Worm (Caenorhabditis elegans) whole organism, L3 larva: ENCODE results near the gene nas-1.

Experiments
- ZK546.5 ChIP-seq: sonication (generic microtip); optimal IDR thresholded peaks from 2 replicates; lab custom pipeline; 2017; ENCODE audit warnings: missing biosample characterization, missing genetic modification characterization
- aly-2 ChIP-seq: fragments of 150-350 bp; optimal IDR thresholded peaks from 2 replicates; lab custom pipeline; 2014; ENCODE audit warnings: missing biosample characterization, missing genetic modification characterization
- ama-1 ChIP-seq: fragments of 150-350 bp; optimal IDR thresholded peaks from 2 replicates; lab custom pipeline; 2018
- ceh-16 ChIP-seq: sonication (generic microtip); optimal IDR thresholded peaks from 2 replicates; lab custom pipeline; 2017; ENCODE audit warnings: missing biosample characterization, missing genetic modification characterization
- ceh-28 ChIP-seq: fragments of 150-350 bp; optimal IDR thresholded peaks from 2 replicates; lab custom pipeline; 2014; ENCODE audit warnings: missing biosample characterization, missing genetic modification reagents, missing genetic modification characterization
- ceh-9 ChIP-seq: sonication (generic microtip); optimal IDR thresholded peaks from 2 replicates; lab custom pipeline; 2018; ENCODE audit warnings: missing biosample characterization, missing genetic modification characterization
- daf-12 ChIP-seq: fragments of 150-350 bp; optimal IDR thresholded peaks from 2 replicates; lab custom pipeline; 2014; ENCODE audit warnings: missing biosample characterization, missing genetic modification reagents, missing genetic modification characterization
- egl-27 ChIP-seq: sonication (generic microtip); optimal IDR thresholded peaks from 4 replicates; lab custom pipeline; 2017; ENCODE audit warnings: missing biosample characterization, missing genetic modification reagents, missing genetic modification characterization
- egl-5 ChIP-seq: fragments of 150-350 bp; optimal IDR thresholded peaks from 2 replicates; lab custom pipeline; 2017; ENCODE audit warnings: missing biosample characterization, missing genetic modification reagents, missing genetic modification characterization, inconsistent platforms
- elt-1 ChIP-seq: fragments of 150-350 bp; optimal IDR thresholded peaks from 2 replicates; lab custom pipeline; 2014; ENCODE audit warnings: missing biosample characterization, missing genetic modification characterization
- elt-2 ChIP-seq: sonication (generic microtip); optimal IDR thresholded peaks from 2 replicates; lab custom pipeline; 2016; ENCODE audit warnings: missing genetic modification reagents, mild to moderate bottlenecking, missing genetic modification characterization, missing compliant biosample characterization
- eor-1 ChIP-seq, 2 experiments: fragments of 150-350 bp; optimal IDR thresholded peaks; 2 replicates each; lab custom pipeline; 2014 to 2018; ENCODE audit warnings: missing biosample characterization in 2 of 2, missing genetic modification characterization in 2 of 2
- fkh-10 ChIP-seq: sonication (generic microtip); optimal IDR thresholded peaks from 2 replicates; lab custom pipeline; 2017; ENCODE audit warnings: missing biosample characterization, missing genetic modification reagents, missing genetic modification characterization
- hmg-11 ChIP-seq: sonication (generic microtip); optimal IDR thresholded peaks from 2 replicates; lab custom pipeline; 2016; ENCODE audit warnings: missing genetic modification characterization, missing compliant biosample characterization
- lin-15B ChIP-seq: fragments of 150-350 bp; optimal IDR thresholded peaks from 2 replicates; lab custom pipeline; 2014; ENCODE audit warnings: missing biosample characterization, missing genetic modification characterization
- lin-39 ChIP-seq: fragments of 150-350 bp; optimal IDR thresholded peaks from 2 replicates; lab custom pipeline; 2018; ENCODE audit warnings: missing biosample characterization, missing genetic modification reagents, missing genetic modification characterization
- lsy-12 ChIP-seq: sonication (generic microtip); optimal IDR thresholded peaks from 2 replicates; lab custom pipeline; 2016; ENCODE audit warnings: mild to moderate bottlenecking, missing genetic modification characterization, missing compliant biosample characterization
- mdl-1 ChIP-seq: fragments of 150-350 bp; optimal IDR thresholded peaks from 2 replicates; lab custom pipeline; 2014; ENCODE audit warnings: missing biosample characterization, missing genetic modification characterization
- mml-1 ChIP-seq: fragments of 150-350 bp; sonication (generic microtip); optimal IDR thresholded peaks from 3 replicates; lab custom pipeline; 2014; ENCODE audit warnings: missing biosample characterization, missing genetic modification characterization
- nfya-1 ChIP-seq: sonication (generic microtip); optimal IDR thresholded peaks from 2 replicates; lab custom pipeline; 2017; ENCODE audit warnings: missing genetic modification characterization, mild to moderate bottlenecking, missing compliant biosample characterization, antibody characterized with exemption, moderate library complexity; ENCODE audit not compliant: insufficient read depth
- nhr-11 ChIP-seq: fragments of 150-350 bp; optimal IDR thresholded peaks from 2 replicates; lab custom pipeline; 2014; ENCODE audit warnings: missing biosample characterization, missing genetic modification characterization
- nhr-25 ChIP-seq: sonication (generic microtip); optimal IDR thresholded peaks from 2 replicates; lab custom pipeline; 2017; ENCODE audit warnings: missing biosample characterization, missing genetic modification characterization
- nhr-28 ChIP-seq: fragments of 150-350 bp; optimal IDR thresholded peaks from 2 replicates; lab custom pipeline; 2014; ENCODE audit warnings: missing biosample characterization, missing genetic modification characterization
- nhr-43 ChIP-seq: sonication (generic microtip); optimal IDR thresholded peaks from 2 replicates; lab custom pipeline; 2016; ENCODE audit warnings: mild to moderate bottlenecking, missing genetic modification characterization, missing compliant biosample characterization; ENCODE audit not compliant: poor library complexity, severe bottlenecking
- nhr-67 ChIP-seq: fragments of 150-350 bp; optimal IDR thresholded peaks from 2 replicates; lab custom pipeline; 2014; ENCODE audit warnings: missing biosample characterization, missing genetic modification characterization
- nhr-76 ChIP-seq: fragments of 150-350 bp; sonication (generic microtip); optimal IDR thresholded peaks from 5 replicates; lab custom pipeline; 2014; ENCODE audit warnings: missing biosample characterization, missing genetic modification characterization
- nhr-77 ChIP-seq: fragments of 150-350 bp; optimal IDR thresholded peaks from 2 replicates; lab custom pipeline; 2014; ENCODE audit warnings: missing biosample characterization, missing genetic modification characterization
- pha-4 ChIP-seq: fragments of 150-350 bp; optimal IDR thresholded peaks from 2 replicates; lab custom pipeline; 2014; ENCODE audit warnings: missing biosample characterization, missing genetic modification reagents, missing genetic modification characterization
- sea-2 ChIP-seq: fragments of 150-350 bp; sonication (generic microtip); optimal IDR thresholded peaks from 4 replicates; lab custom pipeline; 2014; ENCODE audit warnings: missing biosample characterization, missing genetic modification reagents, missing genetic modification characterization
- skn-1 ChIP-seq: fragments of 150-350 bp; optimal IDR thresholded peaks from 2 replicates; lab custom pipeline; 2014; ENCODE audit warnings: missing biosample characterization, missing genetic modification characterization
- snpc-4 ChIP-seq: fragments of 150-350 bp; optimal IDR thresholded peaks from 2 replicates; lab custom pipeline; 2014; ENCODE audit warnings: missing biosample characterization, missing genetic modification characterization
- unc-39 ChIP-seq: sonication (generic microtip); optimal IDR thresholded peaks from 4 replicates; lab custom pipeline; 2017; ENCODE audit warnings: missing biosample characterization, missing genetic modification characterization
- unc-62 ChIP-seq: fragments of 150-350 bp; sonication (generic microtip); optimal IDR thresholded peaks from 4 replicates; lab custom pipeline; 2014; ENCODE audit warnings: missing biosample characterization, missing genetic modification reagents, missing genetic modification characterization
- zag-1 ChIP-seq: fragments of 150-350 bp; optimal IDR thresholded peaks from 2 replicates; lab custom pipeline; 2014; ENCODE audit warnings: missing biosample characterization, missing genetic modification characterization
- ztf-11 ChIP-seq: fragments of 150-350 bp; optimal IDR thresholded peaks from 2 replicates; lab custom pipeline; 2014; ENCODE audit warnings: missing biosample characterization, missing genetic modification characterization

The nas-1 gene

DNA sequence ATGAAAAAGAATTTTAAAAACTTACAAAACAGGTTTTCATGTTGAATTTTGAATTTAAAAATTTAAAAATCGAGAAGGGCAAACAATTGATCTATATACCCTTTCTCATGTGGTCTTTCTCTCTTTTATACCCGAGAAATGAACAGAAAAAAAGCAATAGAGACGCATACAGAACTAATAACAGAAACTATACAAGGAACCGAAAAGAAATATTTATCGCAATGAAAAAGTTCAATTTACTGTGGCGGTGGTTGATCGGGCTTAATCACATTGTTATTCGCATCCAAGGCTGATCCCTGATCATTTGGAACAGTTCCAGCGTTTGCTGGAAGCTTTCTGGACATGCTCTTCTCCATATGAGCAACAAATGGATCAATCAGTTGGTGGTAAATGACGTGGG lies 27.4 kb upstream of the nas-1 start, which contains the start of gene T03F6.10:
Gene T03F6.10 (minus strand): TSS at position 101 of the 400 bp plus-strand sequence.
- TF ChIP-seq daf-12 (tag; lab: Kevin White, UChicago) (no peak), elt-2 (tag; lab: Kevin White, UChicago) (no peak), mml-1 (tag; lab: Kevin White, UChicago) (no peak), nhr-11 (tag; lab: Kevin White, UChicago) (no peak), nhr-28 (no peak), nhr-25 (tag; lab: Kevin White, UChicago) (no peak), nfya-1 (tag; lab: Kevin White, UChicago) (no peak), mdl-1 (tag; lab: Kevin White, UChicago) (no peak), ceh-28 (no peak), unc-39 (no peak), egl-5 (tag; lab: Kevin White, UChicago) (no peak), nhr-43 (no peak), ceh-9 (no peak), zag-1 (tag; lab: Kevin White, UChicago) (no peak), unc-62 (GFP tag; lab: Kevin White, UChicago) (no peak), fkh-10 (GFP tag; lab: Kevin White, UChicago) (no peak), ceh-16 (tag; lab: Kevin White, UChicago) (no peak), ZK546.5 (tag; lab: Kevin White, UChicago) (no peak)

DNA sequence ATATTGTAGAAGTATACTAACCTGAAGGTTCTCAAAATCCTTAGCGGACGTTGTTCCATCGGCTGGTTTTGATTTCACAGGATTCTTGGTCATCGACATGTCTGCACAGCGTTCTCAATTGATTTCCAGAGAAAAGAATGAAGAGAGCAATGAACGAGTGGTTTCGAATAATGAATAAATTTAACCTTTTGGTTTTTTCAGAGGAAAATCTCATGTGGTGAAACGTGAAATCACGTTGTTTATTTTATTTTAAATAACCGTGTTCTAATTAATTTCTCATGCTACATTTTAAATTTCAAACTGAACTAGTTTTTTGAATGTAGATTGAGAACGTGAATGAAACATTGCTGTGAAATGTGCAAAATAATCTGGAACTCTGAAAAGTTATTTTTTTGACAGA lies 25.4 kb upstream of the nas-1 start, which contains the start of gene T03F6.6:
Gene T03F6.6 (minus strand): TSS at position 101 of the 400 bp plus-strand sequence.
- no peak for TF ChIP-seq pha-4 (tag; lab: Kevin White, UChicago)
- TF ChIP-seq nhr-76, result no peak
- no peak for TF ChIP-seq aly-2 (tag; lab: Kevin White, UChicago)
- no peak for TF ChIP-seq egl-5 (tag; lab: Kevin White, UChicago)
- TF ChIP-seq eor-1 (tag; optimal IDR thresholded peaks at IDR 0.05; lab: Kevin White, UChicago), result no peak
- no peak for TF ChIP-seq nhr-28
- no peak for TF ChIP-seq lin-15B (tag; lab: Kevin White, UChicago)
- no peak for TF ChIP-seq mdl-1 (tag; lab: Kevin White, UChicago)
- no peak for TF ChIP-seq lsy-12 (tag; lab: Kevin White, UChicago)
- TF ChIP-seq ceh-9, result no peak
- TF ChIP-seq ceh-28, result no peak
- TF ChIP-seq sea-2 (GFP tag; lab: Kevin White, UChicago), result no peak
- no peak for TF ChIP-seq snpc-4 (tag; lab: Kevin White, UChicago)
- TF ChIP-seq lin-39 (tag; lab: Kevin White, UChicago), result no peak
- no peak for TF ChIP-seq ztf-11 (tag; lab: Kevin White, UChicago)

DNA sequence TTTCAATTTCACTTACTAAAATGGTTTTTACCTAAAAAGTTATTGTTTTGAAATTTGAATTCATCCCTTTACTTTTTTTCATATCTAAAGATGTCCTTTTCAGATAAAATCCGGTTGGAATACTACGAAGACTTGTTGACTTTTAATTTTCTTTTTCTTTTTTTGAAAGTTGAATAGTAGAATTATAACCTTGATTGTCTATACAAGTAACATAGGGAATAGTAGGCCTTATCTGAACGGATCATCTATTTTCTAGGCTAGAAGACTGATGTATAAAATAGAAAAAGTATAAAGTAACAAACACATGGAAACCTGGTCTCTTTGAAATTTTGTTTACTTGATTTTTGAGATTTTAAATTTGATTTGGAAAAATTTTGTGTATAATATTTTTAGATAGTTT lies 24.7 kb upstream of the nas-1 start:
- TF ChIP-seq nhr-67 (tag; lab: Kevin White, UChicago) (no peak), elt-1 (peak; percentile 96), nhr-28 (no peak)

DNA sequence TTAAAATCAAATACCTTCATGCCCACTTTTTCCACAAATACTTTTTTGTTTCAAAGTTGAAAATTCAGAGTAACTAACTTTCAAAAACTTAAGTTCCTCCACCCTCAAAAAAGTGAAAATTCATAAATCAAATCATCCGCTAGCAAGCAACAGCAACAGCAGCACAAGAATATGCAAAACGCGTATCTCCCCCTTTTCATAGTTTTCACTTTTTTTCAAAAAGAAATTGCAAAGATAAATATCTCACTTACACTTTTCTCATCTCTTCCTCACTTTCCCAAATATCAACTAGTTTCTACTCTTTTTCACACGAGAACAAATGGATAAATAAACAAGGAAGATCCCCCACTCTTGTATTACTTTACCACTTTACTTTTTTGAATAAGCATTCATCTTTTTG lies 23.9 kb upstream of the nas-1 start:
- TF ChIP-seq pha-4 (tag; lab: Kevin White, UChicago) (peak; percentile 7), nhr-76 (no peak), daf-12 (tag; lab: Kevin White, UChicago) (no peak), lin-15B (tag; lab: Kevin White, UChicago) (no peak)

DNA sequence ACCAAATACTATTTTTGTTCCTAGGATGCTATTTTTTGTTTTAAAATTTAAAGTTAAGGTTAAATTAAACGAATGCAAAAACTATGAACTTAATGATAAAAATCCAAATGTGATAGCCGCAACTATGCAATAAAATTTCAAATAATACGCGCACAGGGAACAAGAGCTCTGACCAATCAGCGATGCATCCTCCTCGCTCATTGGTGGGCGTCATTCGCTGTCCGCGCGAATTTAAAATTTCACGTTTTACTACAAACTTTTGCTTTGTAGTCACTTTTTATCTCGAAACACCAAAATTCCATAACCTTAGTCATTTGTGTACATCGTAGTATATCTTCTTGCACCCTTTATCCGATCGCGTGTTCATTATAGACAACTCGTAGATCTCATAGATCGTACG lies 22.4 kb upstream of the nas-1 start:
- TF ChIP-seq nhr-43, result no peak
- no peak for TF ChIP-seq pha-4 (tag; lab: Kevin White, UChicago)
- TF ChIP-seq lsy-12 (tag; lab: Kevin White, UChicago), result no peak
- no peak for TF ChIP-seq elt-1
- no peak for TF ChIP-seq daf-12 (tag; lab: Kevin White, UChicago)
- TF ChIP-seq skn-1 (tag; lab: Kevin White, UChicago), result no peak
- no peak for TF ChIP-seq nhr-77 (tag; lab: Kevin White, UChicago)
- no peak for TF ChIP-seq egl-27
- no peak for TF ChIP-seq zag-1 (tag; lab: Kevin White, UChicago)
- no peak for TF ChIP-seq hmg-11 (tag; lab: Kevin White, UChicago)
- no peak for TF ChIP-seq nfya-1 (tag; lab: Kevin White, UChicago)
- no peak for TF ChIP-seq egl-5 (tag; lab: Kevin White, UChicago)
- no peak for TF ChIP-seq ama-1 (lab: Kevin White, UChicago)
- TF ChIP-seq lin-15B (tag; lab: Kevin White, UChicago), result no peak
